Worm (Caenorhabditis elegans) whole organism, late embryonic: ENCODE data around the gene exc-12.

Source experiments
- F13H6.1 ChIP-seq: sonication (generic microtip); optimal IDR thresholded peaks from 2 replicates; lab custom pipeline; 2016; ENCODE audit warnings: missing genetic modification characterization, missing compliant biosample characterization
- elt-4 ChIP-seq: sonication (generic microtip); optimal IDR thresholded peaks from 2 replicates; lab custom pipeline; 2016; ENCODE audit warnings: missing genetic modification characterization, missing compliant biosample characterization
- fkh-6 ChIP-seq: sonication (generic microtip); optimal IDR thresholded peaks from 2 replicates; lab custom pipeline; 2016; ENCODE audit warnings: missing genetic modification characterization, missing compliant biosample characterization

The exc-12 gene

DNA sequence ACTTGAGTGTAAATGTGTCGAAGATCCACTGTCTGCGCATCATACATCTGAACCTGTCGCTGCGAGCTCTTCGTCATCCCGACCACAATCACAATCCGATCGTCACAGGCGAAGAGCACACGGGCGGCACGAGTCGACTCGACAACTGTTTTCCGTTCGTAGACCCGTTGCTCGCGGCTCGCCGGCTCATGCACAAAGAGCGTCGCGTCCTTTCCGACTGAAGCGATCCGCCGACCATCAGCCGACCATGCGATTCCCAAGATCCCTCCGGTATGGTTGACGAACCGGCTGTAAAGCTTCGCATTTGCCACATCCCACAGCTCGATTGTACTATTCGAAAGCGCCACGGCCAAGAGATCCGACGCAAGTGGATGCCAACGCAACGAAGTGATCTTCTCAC is 51.8 kb downstream of the exc-12 start:
- TF ChIP-seq F13H6.1 (no peak), elt-4 (tag; lab: Kevin White, UChicago) (no peak), fkh-6 (tag; lab: Kevin White, UChicago) (no peak)
- TF ChIP-seq, all 69 proteins: peak for 0
